Worm (Caenorhabditis elegans) whole organism, L2 larva: ENCODE data around the gene droe-8.

Source experiments
- C34F6.9 ChIP-seq: fragments of 150-350 bp; optimal IDR thresholded peaks from 2 replicates; lab custom pipeline; 2014; ENCODE audit warnings: missing biosample characterization, missing genetic modification characterization
- Y55F3AM.14 ChIP-seq: fragments of 200-800 bp; sonication (Bioruptor generic); optimal IDR thresholded peaks from 2 replicates; lab custom pipeline; 2018; ENCODE audit warnings: mild to moderate bottlenecking, missing genetic modification characterization, missing compliant biosample characterization
- alr-1 ChIP-seq: fragments of 150-350 bp; optimal IDR thresholded peaks from 2 replicates; lab custom pipeline; 2014; ENCODE audit warnings: missing biosample characterization, missing genetic modification characterization
- aly-2 ChIP-seq: fragments of 150-350 bp; optimal IDR thresholded peaks from 2 replicates; lab custom pipeline; 2014; ENCODE audit warnings: missing biosample characterization, missing genetic modification characterization
- ama-1 ChIP-seq: fragments of 150-350 bp; optimal IDR thresholded peaks from 2 replicates; lab custom pipeline; 2018; ENCODE audit warnings: inconsistent platforms
- ceh-16 ChIP-seq: fragments of 150-350 bp; optimal IDR thresholded peaks from 2 replicates; lab custom pipeline; 2014; ENCODE audit warnings: missing biosample characterization, missing genetic modification characterization
- dmd-4 ChIP-seq: sonication (generic microtip); optimal IDR thresholded peaks from 2 replicates; lab custom pipeline; 2017; ENCODE audit warnings: missing biosample characterization, missing genetic modification characterization
- elt-1 ChIP-seq: fragments of 150-350 bp; optimal IDR thresholded peaks from 2 replicates; lab custom pipeline; 2014; ENCODE audit warnings: missing biosample characterization, missing genetic modification characterization
- elt-3 ChIP-seq: sonication (generic microtip); optimal IDR thresholded peaks from 2 replicates; lab custom pipeline; 2017; ENCODE audit warnings: missing biosample characterization, missing genetic modification characterization
- fos-1 ChIP-seq: fragments of 150-350 bp; optimal IDR thresholded peaks from 2 replicates; lab custom pipeline; 2014; ENCODE audit warnings: missing biosample characterization, missing genetic modification characterization
- gmeb-1 ChIP-seq: fragments of 150-350 bp; optimal IDR thresholded peaks from 2 replicates; lab custom pipeline; 2014; ENCODE audit warnings: missing biosample characterization, missing genetic modification characterization
- lin-11 ChIP-seq: fragments of 150-350 bp; sonication (generic microtip); optimal IDR thresholded peaks from 2 replicates; lab custom pipeline; 2014; ENCODE audit warnings: missing biosample characterization, missing genetic modification characterization, inconsistent platforms, mixed read lengths
- mab-5 ChIP-seq: fragments of 150-350 bp; optimal IDR thresholded peaks from 2 replicates; lab custom pipeline; 2014; ENCODE audit warnings: missing biosample characterization, missing genetic modification characterization
- mbf-1 ChIP-seq: sonication (generic microtip); optimal IDR thresholded peaks from 2 replicates; lab custom pipeline; 2017; ENCODE audit warnings: missing biosample characterization, missing genetic modification characterization
- mdl-1 ChIP-seq, 2 experiments: fragments of 150-350 bp in 1 of 2; sonication (generic microtip) in 1 of 2; optimal IDR thresholded peaks; 2 replicates each; lab custom pipeline; 2017; ENCODE audit warnings: missing biosample characterization in 2 of 2, missing genetic modification characterization in 2 of 2
- nhr-12 ChIP-seq: fragments of 150-350 bp; optimal IDR thresholded peaks from 2 replicates; lab custom pipeline; 2014; ENCODE audit warnings: missing biosample characterization, missing genetic modification characterization
- nhr-21 ChIP-seq: fragments of 150-350 bp; optimal IDR thresholded peaks from 2 replicates; lab custom pipeline; 2014; ENCODE audit warnings: missing biosample characterization, missing genetic modification characterization
- nhr-23 ChIP-seq: fragments of 150-350 bp; optimal IDR thresholded peaks from 2 replicates; lab custom pipeline; 2014; ENCODE audit warnings: missing biosample characterization, missing genetic modification reagents, missing genetic modification characterization
- nhr-237 ChIP-seq: fragments of 150-350 bp; optimal IDR thresholded peaks from 2 replicates; lab custom pipeline; 2014; ENCODE audit warnings: missing biosample characterization, missing genetic modification characterization
- nhr-25 ChIP-seq: fragments of 150-350 bp; sonication (generic microtip); optimal IDR thresholded peaks from 3 replicates; lab custom pipeline; 2014; ENCODE audit warnings: missing biosample characterization, missing genetic modification characterization
- nhr-6 ChIP-seq: fragments of 150-350 bp; optimal IDR thresholded peaks from 2 replicates; lab custom pipeline; 2014; ENCODE audit warnings: missing biosample characterization, missing genetic modification characterization
- nhr-77 ChIP-seq: fragments of 150-350 bp; optimal IDR thresholded peaks from 2 replicates; lab custom pipeline; 2014; ENCODE audit warnings: missing biosample characterization, missing genetic modification characterization
- peb-1 ChIP-seq: fragments of 150-350 bp; optimal IDR thresholded peaks from 2 replicates; lab custom pipeline; 2014; ENCODE audit warnings: missing biosample characterization, missing genetic modification characterization
- sem-4 ChIP-seq: fragments of 150-350 bp; optimal IDR thresholded peaks from 2 replicates; lab custom pipeline; 2014; ENCODE audit warnings: missing biosample characterization, missing genetic modification reagents, missing genetic modification characterization
- sma-3 ChIP-seq: sonication (generic microtip); optimal IDR thresholded peaks from 2 replicates; lab custom pipeline; 2016; ENCODE audit warnings: missing genetic modification reagents, missing genetic modification characterization, missing compliant biosample characterization
- sma-9 ChIP-seq, 2 experiments: fragments of 150-350 bp in 1 of 2; sonication (generic microtip) in 1 of 2; optimal IDR thresholded peaks; 2 replicates each; lab custom pipeline; 2014 to 2016; ENCODE audit warnings: missing genetic modification characterization in 2 of 2, mild to moderate bottlenecking in 1 of 2, missing biosample characterization in 1 of 2, missing compliant biosample characterization in 1 of 2, missing genetic modification reagents in 1 of 2, moderate library complexity in 1 of 2
- snpc-4 ChIP-seq: fragments of 150-350 bp; optimal IDR thresholded peaks from 2 replicates; lab custom pipeline; 2014; ENCODE audit warnings: missing biosample characterization, missing genetic modification characterization
- unc-39 ChIP-seq: fragments of 150-350 bp; optimal IDR thresholded peaks from 2 replicates; lab custom pipeline; 2014; ENCODE audit warnings: missing biosample characterization, missing genetic modification characterization
- unc-62 ChIP-seq: fragments of 150-350 bp; optimal IDR thresholded peaks from 2 replicates; lab custom pipeline; 2014; ENCODE audit warnings: missing biosample characterization, missing genetic modification reagents, missing genetic modification characterization
- ztf-1 ChIP-seq: fragments of 200-800 bp; sonication (Bioruptor generic); conservative IDR thresholded peaks from 2 replicates; pipeline ENCODE4 v1.3.6; 2022; ENCODE audit warnings: missing genetic modification characterization, missing compliant biosample characterization
- ztf-11 ChIP-seq: sonication (generic microtip); optimal IDR thresholded peaks from 2 replicates; lab custom pipeline; 2017; ENCODE audit warnings: missing biosample characterization, missing genetic modification characterization
- ztf-4 ChIP-seq: fragments of 150-350 bp; optimal IDR thresholded peaks from 2 replicates; lab custom pipeline; 2014; ENCODE audit warnings: missing biosample characterization, missing genetic modification characterization

droe-8 gene

ce11 chrV:8754670-8755069 is 28.3 kb downstream of the droe-8 start, which contains the start of gene B0507.4:
Gene B0507.4 (plus strand): TSS chrV:8754970.
- TF ChIP-seq ama-1 (lab: Kevin White, UChicago) (no peak), peb-1 (tag; lab: Kevin White, UChicago) (no peak), lin-11 (tag; lab: Kevin White, UChicago) (no peak), ceh-16 (tag; lab: Kevin White, UChicago) (no peak), nhr-12 (no peak), mdl-1 (tag; optimal IDR thresholded peaks at IDR 0.05; lab: Kevin White, UChicago) (no peak), nhr-21 (tag; lab: Kevin White, UChicago) (no peak), sma-3 (no peak), ztf-1 (GFP tag; lab: Robert Waterston, UW) (no peak), nhr-237 (tag; lab: Kevin White, UChicago) (no peak), nhr-77 (tag; lab: Kevin White, UChicago) (no peak), elt-1 (tag; lab: Kevin White, UChicago) (no peak), snpc-4 (no peak), C34F6.9 (tag; lab: Kevin White, UChicago) (no peak), unc-62 (GFP tag; lab: Kevin White, UChicago) (no peak), nhr-25 (no peak), sem-4 (tag; lab: Kevin White, UChicago) (no peak)

- TF ChIP-seq ztf-1 (GFP tag; lab: Robert Waterston, UW) (no peak), unc-39 (no peak), nhr-237 (tag; lab: Kevin White, UChicago) (no peak), snpc-4 (no peak), ztf-11 (tag; lab: Kevin White, UChicago) (no peak), dmd-4 (tag; lab: Kevin White, UChicago) (no peak), gmeb-1 (tag; lab: Kevin White, UChicago) (no peak), lin-11 (tag; lab: Kevin White, UChicago) (no peak), peb-1 (tag; lab: Kevin White, UChicago) (no peak), mdl-1 (tag; optimal IDR thresholded peaks at IDR 0.05; lab: Kevin White, UChicago) (no peak), Y55F3AM.14 (no peak), aly-2 (tag; lab: Kevin White, UChicago) (no peak), ztf-4 (tag; lab: Kevin White, UChicago) (no peak)
Measured at ce11 chrV:8758618-8759017, 32.3 kb downstream of the droe-8 start, which contains the start of gene B0507.7. Gene B0507.7 (minus strand): TSS chrV:8758718.

ce11 chrV:8760416-8760815 is 34.1 kb downstream of the droe-8 start, which contains the start of gene ddn-1:
Gene ddn-1 (minus strand): TSS chrV:8760516.
- TF ChIP-seq sma-9 (GFP tag; optimal IDR thresholded peaks at IDR 0.05; lab: Kevin White, UChicago): no peak
- no peak for TF ChIP-seq sma-9 (tag; optimal IDR thresholded peaks at IDR 0.05; lab: Kevin White, UChicago)
- TF ChIP-seq, all 48 proteins: peak for 0

- TF ChIP-seq gmeb-1 (tag; lab: Kevin White, UChicago) (no peak), fos-1 (tag; lab: Kevin White, UChicago) (no peak), ama-1 (lab: Kevin White, UChicago) (no peak), aly-2 (tag; lab: Kevin White, UChicago) (no peak), mbf-1 (no peak), nhr-237 (tag; lab: Kevin White, UChicago) (no peak), alr-1 (no peak)
Measured at ce11 chrV:8762861-8763260, 36.5 kb downstream of the droe-8 start, which contains the start of gene B0507.8. Gene B0507.8 (minus strand): TSS chrV:8762961.

- TF ChIP-seq Y55F3AM.14 (no peak), dmd-4 (tag; lab: Kevin White, UChicago) (no peak), unc-39 (no peak), sma-9 (GFP tag; optimal IDR thresholded peaks at IDR 0.05; lab: Kevin White, UChicago) (no peak), sma-9 (tag; optimal IDR thresholded peaks at IDR 0.05; lab: Kevin White, UChicago) (no peak), fos-1 (tag; lab: Kevin White, UChicago) (no peak), elt-3 (tag; lab: Kevin White, UChicago) (no peak), nhr-23 (tag; lab: Kevin White, UChicago) (no peak), nhr-6 (tag; lab: Kevin White, UChicago) (no peak), peb-1 (tag; lab: Kevin White, UChicago) (no peak), nhr-77 (tag; lab: Kevin White, UChicago) (no peak), mab-5 (tag; lab: Kevin White, UChicago) (no peak), ama-1 (lab: Kevin White, UChicago) (no peak), lin-11 (tag; lab: Kevin White, UChicago) (no peak), ceh-16 (tag; lab: Kevin White, UChicago) (no peak), nhr-237 (tag; lab: Kevin White, UChicago) (no peak)
- TF ChIP-seq, all 48 proteins: peak for 0
Measured at ce11 chrV:8765938-8766337, 39.6 kb downstream of the droe-8 start, which contains the start of gene B0507.9. Gene B0507.9 (minus strand): TSS chrV:8766038.
